Worm (Caenorhabditis elegans): ENCODE results near the gene F02C12.1.

- TF ChIP-seq ets-7 (tag; optimal IDR thresholded peaks at IDR 0.05), result no peak
- no peak for TF ChIP-seq ama-1 (optimal IDR thresholded peaks at IDR 0.05)
These were observed 45.4 kb upstream of the F02C12.1 start for ce11 chrX:13356469-13356868.
